Worm (Caenorhabditis elegans) whole organism, midembryonic: Measurements from ENCODE around the gene alg-4.

Experiments
- T22C8.4 ChIP-seq: fragments of 200-800 bp; sonication (Bioruptor generic); IDR thresholded peaks from 2 replicates; pipeline ENCODE4 v1.3.6; 2022; ENCODE audit warnings: missing genetic modification characterization, missing compliant biosample characterization
- cog-1 ChIP-seq: sonication (generic microtip); optimal IDR thresholded peaks from 2 replicates; lab custom pipeline; 2016; ENCODE audit warnings: missing genetic modification characterization, missing compliant biosample characterization

ce11 chrIII:9878828-9879227 is 12.4 kb downstream of the alg-4 start, which contains the start of gene ZK757.2:
- TF ChIP-seq T22C8.4 (GFP tag; lab: Robert Waterston, UW): no peak
- no peak for TF ChIP-seq cog-1 (tag; lab: Kevin White, UChicago)
